Worm (Caenorhabditis elegans) whole organism, late embryonic: Measurements from ENCODE around the gene srh-195.

Source experiments
- ahr-1 ChIP-seq: sonication (generic microtip); optimal IDR thresholded peaks from 2 replicates; lab custom pipeline; 2016; ENCODE audit warnings: missing genetic modification characterization, missing compliant biosample characterization
- ama-1 ChIP-seq: fragments of 150-350 bp; optimal IDR thresholded peaks from 2 replicates; lab custom pipeline; 2014
- ceh-48 ChIP-seq: sonication (generic microtip); optimal IDR thresholded peaks from 2 replicates; lab custom pipeline; 2016; ENCODE audit warnings: missing genetic modification characterization, inconsistent platforms, missing compliant biosample characterization
- ceh-6 ChIP-seq: fragments of 200-800 bp; sonication (Bioruptor generic); optimal IDR thresholded peaks from 2 replicates; lab custom pipeline; 2018; ENCODE audit warnings: mild to moderate bottlenecking, missing genetic modification characterization, missing compliant biosample characterization
- fkh-10 ChIP-seq: fragments of 150-350 bp; optimal IDR thresholded peaks from 2 replicates; lab custom pipeline; 2014; ENCODE audit warnings: missing biosample characterization, missing genetic modification reagents, missing genetic modification characterization
- gmeb-2 ChIP-seq: sonication (generic microtip); optimal IDR thresholded peaks from 2 replicates; lab custom pipeline; 2016; ENCODE audit warnings: missing genetic modification characterization, inconsistent platforms, missing compliant biosample characterization
- hlh-30 ChIP-seq: sonication (generic microtip); optimal IDR thresholded peaks from 2 replicates; lab custom pipeline; 2017; ENCODE audit warnings: antibody characterized with exemption, missing genetic modification characterization, missing compliant biosample characterization; ENCODE audit not compliant: insufficient read depth
- hlh-6 ChIP-seq: sonication (generic microtip); optimal IDR thresholded peaks from 2 replicates; lab custom pipeline; 2016; ENCODE audit warnings: missing genotype, missing genetic modification characterization, missing compliant biosample characterization
- lin-11 ChIP-seq: fragments of 200-800 bp; sonication (Bioruptor generic); optimal IDR thresholded peaks from 2 replicates; lab custom pipeline; 2018; ENCODE audit warnings: mild to moderate bottlenecking, missing genetic modification characterization, missing compliant biosample characterization
- pag-3 ChIP-seq: sonication (generic microtip); optimal IDR thresholded peaks from 2 replicates; lab custom pipeline; 2016; ENCODE audit warnings: missing compliant biosample characterization, missing genetic modification characterization, borderline replicate concordance
- pha-4 ChIP-seq: fragments of 150-350 bp; optimal IDR thresholded peaks from 2 replicates; lab custom pipeline; 2018; ENCODE audit warnings: missing biosample characterization, missing genetic modification reagents, missing genetic modification characterization
- pqm-1 ChIP-seq: sonication (generic microtip); optimal IDR thresholded peaks from 2 replicates; lab custom pipeline; 2016; ENCODE audit warnings: missing genetic modification characterization, missing compliant biosample characterization
- rnt-1 ChIP-seq: sonication (generic microtip); optimal IDR thresholded peaks from 2 replicates; lab custom pipeline; 2016; ENCODE audit warnings: missing genetic modification characterization, missing compliant biosample characterization

- TF ChIP-seq fkh-10, result no peak
- no peak for TF ChIP-seq hlh-6 (tag; lab: Kevin White, UChicago)
- no peak for TF ChIP-seq pha-4 (tag; lab: Kevin White, UChicago)
- no peak for TF ChIP-seq ama-1
- TF ChIP-seq ahr-1, result no peak
- no peak for TF ChIP-seq hlh-30 (tag; lab: Kevin White, UChicago)
- TF ChIP-seq pqm-1 (tag; lab: Kevin White, UChicago), result no peak
- TF ChIP-seq pag-3, result no peak
- no peak for TF ChIP-seq ceh-48 (tag; lab: Kevin White, UChicago)
- TF ChIP-seq gmeb-2 (tag; lab: Kevin White, UChicago), result no peak
- no peak for TF ChIP-seq lin-11 (tag; lab: Kevin White, UChicago)
- TF ChIP-seq rnt-1 (tag; lab: Kevin White, UChicago), result no peak
- TF ChIP-seq ceh-6 (GFP tag; lab: Kevin White, UChicago), result no peak
These were observed 22.2 kb upstream of the srh-195 start for ce11 chrII:2138901-2139300.
